Worm (Caenorhabditis elegans) whole organism, early embryonic: ENCODE data around the gene M01H9.3.

Source experiments
- B0310.2 ChIP-seq: sonication (generic microtip); optimal IDR thresholded peaks from 2 replicates; lab custom pipeline; 2016; ENCODE audit warnings: mild to moderate bottlenecking, missing genetic modification characterization, missing compliant biosample characterization
- ama-1 ChIP-seq: fragments of 150-350 bp; optimal IDR thresholded peaks from 2 replicates; lab custom pipeline; 2014
- ceh-13 ChIP-seq: fragments of 200-800 bp; sonication (Bioruptor generic); optimal IDR thresholded peaks from 2 replicates; lab custom pipeline; 2018; ENCODE audit warnings: mild to moderate bottlenecking, missing genetic modification characterization, missing compliant biosample characterization
- ets-7 ChIP-seq: sonication (generic microtip); optimal IDR thresholded peaks from 2 replicates; lab custom pipeline; 2016; ENCODE audit warnings: missing genotype, missing genetic modification characterization, missing compliant biosample characterization
- flt-1 ChIP-seq: fragments of 200-800 bp; sonication (Bioruptor generic); IDR thresholded peaks from 2 replicates; pipeline ENCODE4 v1.3.6; 2022; ENCODE audit warnings: missing genetic modification characterization, missing compliant biosample characterization
- hnd-1 ChIP-seq: sonication (generic microtip); optimal IDR thresholded peaks from 2 replicates; lab custom pipeline; 2016; ENCODE audit warnings: missing genetic modification characterization, missing compliant biosample characterization
- scrt-1 ChIP-seq: fragments of 200-800 bp; sonication (Bioruptor generic); IDR thresholded peaks from 2 replicates; pipeline ENCODE4 v1.3.6; 2022; ENCODE audit warnings: missing genetic modification characterization, missing compliant biosample characterization
- sea-1 ChIP-seq: fragments of 200-800 bp; sonication (Bioruptor generic); conservative IDR thresholded peaks from 2 replicates; pipeline ENCODE4 v1.3.6; 2022; ENCODE audit warnings: missing genetic modification characterization, missing compliant biosample characterization
- tbx-11 ChIP-seq: fragments of 200-800 bp; sonication (Bioruptor generic); IDR thresholded peaks from 2 replicates; pipeline ENCODE4 v1.3.6; 2022; ENCODE audit warnings: missing genetic modification characterization, missing compliant biosample characterization
- tbx-37 ChIP-seq: fragments of 200-800 bp; sonication (Bioruptor generic); conservative IDR thresholded peaks from 2 replicates; pipeline ENCODE4 v1.3.6; 2022; ENCODE audit warnings: missing genetic modification reagents, missing genetic modification characterization, missing compliant biosample characterization

DNA sequence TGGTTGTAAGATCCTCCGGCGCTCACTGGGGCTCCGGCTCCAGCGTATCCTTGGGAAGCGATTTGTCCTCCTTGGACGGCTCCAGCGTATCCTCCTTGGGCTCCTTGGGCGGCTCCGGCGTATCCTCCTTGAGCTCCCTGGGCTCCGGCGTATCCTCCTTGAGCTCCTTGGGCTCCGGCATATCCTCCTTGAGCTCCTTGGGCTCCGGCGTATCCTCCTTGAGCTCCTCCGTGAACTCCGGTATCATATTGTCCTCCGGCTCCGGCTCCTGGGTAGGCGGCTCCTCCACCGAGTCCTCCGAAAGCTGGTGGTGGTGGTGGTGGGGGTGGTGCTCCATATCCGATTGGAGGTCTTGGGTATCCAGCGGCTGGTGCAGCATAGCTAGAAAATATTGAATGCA lies 39.6 kb upstream of the M01H9.3 start:
- TF ChIP-seq tbx-11 (no peak), ama-1 (lab: Kevin White, UChicago) (no peak), B0310.2 (tag; lab: Kevin White, UChicago) (no peak), tbx-37 (GFP tag; lab: Robert Waterston, UW) (no peak), sea-1 (GFP tag; lab: Robert Waterston, UW) (no peak), flt-1 (GFP tag; lab: Robert Waterston, UW) (no peak), ets-7 (tag; lab: Kevin White, UChicago) (no peak), ceh-13 (GFP tag; lab: Kevin White, UChicago) (no peak), scrt-1 (GFP tag; lab: Robert Waterston, UW) (no peak), hnd-1 (tag; lab: Kevin White, UChicago) (no peak)
